Fruit fly (Drosophila melanogaster) whole organism, embryonic: ENCODE results near the gene Cpsf100.

Source experiments
- CG10209 ChIP-seq: fragments of 200-800 bp; sonication (Bioruptor generic); optimal IDR thresholded peaks from 3 replicates; lab custom pipeline; 2017; ENCODE audit warnings: missing biosample characterization, mild to moderate bottlenecking, missing genetic modification characterization, missing genetic modification reagents
- bowl ChIP-seq: fragments of 200-800 bp; sonication (Bioruptor generic); IDR thresholded peaks from 2 replicates; pipeline ENCODE4 v1.3.6; 2022; ENCODE audit warnings: missing biosample characterization, missing genetic modification characterization
- hb ChIP-seq: fragments of 200-800 bp; sonication (Bioruptor generic); IDR thresholded peaks from 3 replicates; pipeline ENCODE4 v1.3.6; 2022; ENCODE audit warnings: missing biosample characterization, missing genetic modification characterization; ENCODE audit not compliant: partially characterized antibody
- pan ChIP-seq, 4 experiments: fragments of >200 bp in 3 of 4; fragments of 200-800 bp in 1 of 4; sonication (Bioruptor generic) in 1 of 4; optimal IDR thresholded peaks in 3 of 4; IDR thresholded peaks in 1 of 4; 2 replicates each; pipeline versions ENCODE4 v1.3.6 to Lab custom; 2017 to 2022; ENCODE audit warnings: missing biosample characterization in 2 of 4, missing genetic modification characterization in 2 of 4, mixed read lengths in 1 of 4

- TF ChIP-seq bowl (GFP tag; lab: Robert Waterston, UW) = no peak
- no peak for TF ChIP-seq CG10209 (GFP tag; lab: Kevin White, UChicago)
- TF ChIP-seq pan (optimal IDR thresholded peaks at IDR 0.05; lab: Kevin White, UChicago) = no peak
- no peak for TF ChIP-seq pan (GFP tag; optimal IDR thresholded peaks at IDR 0.05 in 1 of 2, IDR thresholded peaks at IDR 0.05 in 1 of 2)
- no peak for TF ChIP-seq hb
Measured at dm6 chr3R:28985887-28986286, 48.5 kb upstream of the Cpsf100 start.
